Worm (Caenorhabditis elegans) whole organism, L4/young adult: ENCODE results near the gene nhr-70.

ENCODE experiments used
- W03F9.2 ChIP-seq: fragments of 150-350 bp; optimal IDR thresholded peaks from 2 replicates; lab custom pipeline; 2014; ENCODE audit warnings: missing biosample characterization, missing genetic modification characterization
- dao-5 ChIP-seq: sonication (generic microtip); optimal IDR thresholded peaks from 2 replicates; lab custom pipeline; 2016; ENCODE audit warnings: missing genotype, missing genetic modification characterization, moderate library complexity, missing compliant biosample characterization

ce11 chrV:18631966-18632531 is 15.7 kb downstream of the nhr-70 start:
- TF ChIP-seq dao-5 (tag; lab: Kevin White, UChicago) (no peak), W03F9.2 (tag; lab: Kevin White, UChicago) (no peak)
